Fruit fly (Drosophila melanogaster): ENCODE measurements around the gene mei-217.
A peak's percentile ranks its signal among the peaks of the same experiment; 100 is the strongest.

The mei-217 gene

DNA sequence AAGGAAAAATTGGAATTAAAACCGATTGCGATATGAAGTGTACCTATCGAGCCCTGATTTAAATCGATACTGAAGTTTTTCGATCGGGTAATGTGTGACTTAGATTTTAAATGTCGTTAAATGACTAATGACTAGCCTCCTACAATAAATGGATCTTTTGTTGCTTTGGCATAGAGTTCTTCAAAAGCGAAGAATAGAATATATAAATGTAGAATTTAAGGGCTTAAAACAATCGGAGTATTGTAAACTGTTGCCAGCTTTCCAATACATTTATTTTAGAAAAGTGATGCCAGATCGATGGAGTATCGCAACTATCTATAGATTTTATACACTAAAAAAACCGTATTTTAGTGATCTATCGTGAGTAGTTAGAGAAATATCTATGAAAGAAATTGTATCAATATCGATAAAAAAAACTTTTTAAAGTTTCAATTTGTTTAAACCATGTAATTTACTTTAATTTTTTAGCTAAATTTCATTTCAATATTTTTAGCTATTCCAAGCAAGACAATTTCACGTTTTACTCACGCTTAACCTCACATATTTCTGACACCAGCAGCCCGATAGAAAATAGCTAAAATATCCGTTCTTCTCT, at the start of gene mei-217, which contains the start of gene mei-218 (continued):
- TF ChIP-seq ATbp (GFP tag; optimal IDR thresholded peaks at IDR 0.05) (no peak), gfzf (GFP tag; optimal IDR thresholded peaks at IDR 0.05) (peak; percentile 27), CG10979 (tag; optimal IDR thresholded peaks at IDR 0.05) (peak; percentile 1), CG11085 (GFP tag; IDR thresholded peaks at IDR 0.05) (no peak), Lhr (GFP tag; optimal IDR thresholded peaks at IDR 0.05) (no peak), CG4820 (GFP tag; optimal IDR thresholded peaks at IDR 0.05) (no peak), CG3407 (GFP tag; optimal IDR thresholded peaks at IDR 0.05) (no peak), pfk (GFP tag; optimal IDR thresholded peaks at IDR 0.05) (no peak), CG10959 (GFP tag; IDR thresholded peaks at IDR 0.05) (no peak), CG4617 (GFP tag; optimal IDR thresholded peaks at IDR 0.05; ENCODE audit: borderline replicate concordance) (peak; percentile 4), MBD-R2 (GFP tag; IDR thresholded peaks at IDR 0.05) (peak; percentile 37; the same call in 1 of the 2 replicates), her (GFP tag; optimal IDR thresholded peaks at IDR 0.05) (no peak), CG5245 (GFP tag; optimal IDR thresholded peaks at IDR 0.05) (no peak), pho (GFP tag; optimal IDR thresholded peaks at IDR 0.05) (no peak), yki (optimal IDR thresholded peaks at IDR 0.05) (no peak), CG11456 (GFP tag; IDR thresholded peaks at IDR 0.05) (no peak), CG7556 (GFP tag; optimal IDR thresholded peaks at IDR 0.05) (no peak), B-H1 (GFP tag; IDR thresholded peaks at IDR 0.05) (no peak), CG43689 (GFP tag; IDR thresholded peaks at IDR 0.05) (no peak), sc (optimal IDR thresholded peaks at IDR 0.05) (no peak), sc (GFP tag; optimal IDR thresholded peaks at IDR 0.05) (no peak), Neu2 (GFP tag; optimal IDR thresholded peaks at IDR 0.05; ENCODE audit: borderline replicate concordance) (no peak), CG2202 (tag; optimal IDR thresholded peaks at IDR 0.05) (no peak), Dp (GFP tag; optimal IDR thresholded peaks at IDR 0.05) (peak; percentile 40), ci (GFP tag; IDR thresholded peaks at IDR 0.05) (no peak), CG1647 (GFP tag; optimal IDR thresholded peaks at IDR 0.05) (no peak), dm (GFP tag; optimal IDR thresholded peaks at IDR 0.05) (no peak), sug (tag; optimal IDR thresholded peaks at IDR 0.05) (peak; percentile 34), zfh2 (GFP tag; optimal IDR thresholded peaks at IDR 0.05) (no peak), CG31224 (GFP tag; IDR thresholded peaks at IDR 0.05) (no peak), Ptx1 (GFP tag; IDR thresholded peaks at IDR 0.05) (no peak), Taf1 (GFP tag; IDR thresholded peaks at IDR 0.05) (no peak), CG5180 (GFP tag; optimal IDR thresholded peaks at IDR 0.05) (no peak), CG32772 (GFP tag; IDR thresholded peaks at IDR 0.05) (0 out of 2 replicates have a peak, but pooled peaks have one; percentile 17), CG14441 (GFP tag; IDR thresholded peaks at IDR 0.05) (no peak), Adf1 (GFP tag; IDR thresholded peaks at IDR 0.05) (no peak), ewg (GFP tag; optimal IDR thresholded peaks at IDR 0.05) (no peak), ash1 (GFP tag; optimal IDR thresholded peaks at IDR 0.05) (no peak), Doc3 (GFP tag; IDR thresholded peaks at IDR 0.05; ENCODE audit: partially characterized antibody) (peak; percentile 66; the same call in 1 of the 3 replicates), esg (GFP tag; conservative IDR thresholded peaks at IDR 0.05) (no peak), sr (GFP tag; IDR thresholded peaks at IDR 0.05) (no peak), CG17829 (tag; optimal IDR thresholded peaks at IDR 0.05) (peak; percentile 44), da (GFP tag; optimal IDR thresholded peaks at IDR 0.05) (no peak), tup (GFP tag; optimal IDR thresholded peaks at IDR 0.05) (no peak), crol (GFP tag; IDR thresholded peaks at IDR 0.05) (no peak), bcd (GFP tag; optimal IDR thresholded peaks at IDR 0.05) (no peak), Bdp1 (GFP tag; optimal IDR thresholded peaks at IDR 0.05) (no peak), H15 (GFP tag; IDR thresholded peaks at IDR 0.05) (no peak), HLHmδ (GFP tag; optimal IDR thresholded peaks at IDR 0.05) (no peak), Hey (tag; optimal IDR thresholded peaks at IDR 0.05) (no peak), unc-4 (GFP tag; IDR thresholded peaks at IDR 0.05; ENCODE audit: partially characterized antibody) (peak; percentile 67), BtbVII (GFP tag; optimal IDR thresholded peaks at IDR 0.05) (no peak)
